Worm (Caenorhabditis elegans) whole organism, L4 larva: ENCODE results near the gene F26C11.1.

Experiments
- fos-1 ChIP-seq: fragments of 150-350 bp; optimal IDR thresholded peaks from 2 replicates; lab custom pipeline; 2014; ENCODE audit warnings: missing biosample characterization, missing genetic modification characterization
- nhr-25 ChIP-seq: sonication (generic microtip); optimal IDR thresholded peaks from 2 replicates; lab custom pipeline; 2017; ENCODE audit warnings: missing genetic modification characterization, mild to moderate bottlenecking, missing compliant biosample characterization, antibody characterized with exemption, moderate library complexity, borderline replicate concordance; ENCODE audit not compliant: insufficient read depth
- nhr-28 ChIP-seq: fragments of 150-350 bp; optimal IDR thresholded peaks from 2 replicates; lab custom pipeline; 2014; ENCODE audit warnings: missing biosample characterization, missing genetic modification characterization
- zag-1 ChIP-seq: fragments of 150-350 bp; optimal IDR thresholded peaks from 2 replicates; lab custom pipeline; 2014; ENCODE audit warnings: missing biosample characterization, missing genetic modification characterization
- ztf-7 ChIP-seq: fragments of 150-350 bp; optimal IDR thresholded peaks from 2 replicates; lab custom pipeline; 2014; ENCODE audit warnings: missing biosample characterization, missing genetic modification characterization

DNA sequence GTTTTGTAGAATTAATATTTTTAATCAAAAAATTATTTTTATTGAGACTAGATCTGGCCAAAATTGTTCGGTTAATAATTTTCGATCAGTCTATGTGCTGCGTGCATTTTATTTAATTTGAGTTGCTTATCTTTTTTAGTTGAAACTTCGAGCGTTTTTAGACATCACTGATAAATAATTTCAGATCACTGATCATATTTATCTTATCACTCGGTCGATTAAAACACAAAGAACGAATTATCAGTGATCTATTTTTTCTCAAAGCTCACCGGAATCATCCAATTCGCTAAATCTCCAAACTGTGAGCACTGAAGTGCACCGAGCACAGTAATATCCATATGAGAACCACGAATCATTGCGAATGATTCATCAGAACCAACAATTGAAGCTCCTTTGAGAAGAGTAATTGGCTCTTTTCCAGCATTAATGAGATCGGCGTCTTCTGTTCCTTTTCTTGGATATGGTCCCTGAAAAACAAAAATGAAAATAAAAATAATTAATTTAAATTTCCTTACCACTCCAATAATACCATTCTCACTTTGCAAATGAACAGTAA is 40.6 kb downstream of the F26C11.1 start:
- TF ChIP-seq ztf-7 (tag; lab: Kevin White, UChicago): no peak
- TF ChIP-seq fos-1 (tag; lab: Kevin White, UChicago): no peak
- TF ChIP-seq zag-1 (tag; lab: Kevin White, UChicago): no peak
- peak; percentile 1 for TF ChIP-seq nhr-28 (tag; lab: Kevin White, UChicago)
- TF ChIP-seq nhr-25 (tag; lab: Kevin White, UChicago): peak; percentile 16
